Fruit fly (Drosophila melanogaster): Measurements from ENCODE around the gene p24-2.
"Not testable (repeated sequence)": the region's sequence is repeated elsewhere in the genome, so short reads cannot be mapped to it uniquely, and the experiment has no call there.

p24-2 gene

dm6 chr3R:9703273-9703672 lies 10.7 kb upstream of the p24-2 start:
- no peak for TF ChIP-seq pan (optimal IDR thresholded peaks at IDR 0.05)
- TF ChIP-seq EcR (GFP tag; optimal IDR thresholded peaks at IDR 0.05), result no peak
- TF ChIP-seq CG8478 (optimal IDR thresholded peaks at IDR 0.05), result no peak
- TF ChIP-seq usp (GFP tag; optimal IDR thresholded peaks at IDR 0.05), result no peak
- TF ChIP-seq psq (optimal IDR thresholded peaks at IDR 0.05), result no peak
- no peak for TF ChIP-seq Dll (optimal IDR thresholded peaks at IDR 0.05)

- TF ChIP-seq usp (GFP tag; optimal IDR thresholded peaks at IDR 0.05) (no peak), EcR (GFP tag; optimal IDR thresholded peaks at IDR 0.05) (no peak), CG8478 (optimal IDR thresholded peaks at IDR 0.05) (no peak), pan (optimal IDR thresholded peaks at IDR 0.05) (no peak), psq (optimal IDR thresholded peaks at IDR 0.05) (no peak), Dll (optimal IDR thresholded peaks at IDR 0.05) (no peak)
Observed at dm6 chr3R:9702567-9702966, 10.0 kb upstream of the p24-2 start.

- TF ChIP-seq CG8478 (optimal IDR thresholded peaks at IDR 0.05) (no peak), usp (GFP tag; optimal IDR thresholded peaks at IDR 0.05) (no peak), psq (optimal IDR thresholded peaks at IDR 0.05) (no peak), EcR (GFP tag; optimal IDR thresholded peaks at IDR 0.05) (no peak), pan (optimal IDR thresholded peaks at IDR 0.05) (no peak), Dll (optimal IDR thresholded peaks at IDR 0.05) (no peak)
Observed at dm6 chr3R:9701897-9702296, 9.3 kb upstream of the p24-2 start.

dm6 chr3R:9701148-9701703 lies 8.6 kb upstream of the p24-2 start:
- TF ChIP-seq psq (optimal IDR thresholded peaks at IDR 0.05), result no peak

- TF ChIP-seq Dll (optimal IDR thresholded peaks at IDR 0.05) (no peak), pan (optimal IDR thresholded peaks at IDR 0.05) (no peak), EcR (GFP tag; optimal IDR thresholded peaks at IDR 0.05) (no peak), CG8478 (optimal IDR thresholded peaks at IDR 0.05) (no peak), psq (optimal IDR thresholded peaks at IDR 0.05) (no peak), usp (GFP tag; optimal IDR thresholded peaks at IDR 0.05) (no peak)
Observed at dm6 chr3R:9700513-9700912, 7.9 kb upstream of the p24-2 start.

dm6 chr3R:9694999-9695398 lies 2.4 kb upstream of the p24-2 start:
- TF ChIP-seq CG8478 (optimal IDR thresholded peaks at IDR 0.05) (no peak), usp (GFP tag; optimal IDR thresholded peaks at IDR 0.05) (no peak), pan (optimal IDR thresholded peaks at IDR 0.05) (no peak), Dll (optimal IDR thresholded peaks at IDR 0.05) (no peak), EcR (GFP tag; optimal IDR thresholded peaks at IDR 0.05) (no peak), psq (optimal IDR thresholded peaks at IDR 0.05) (no peak)

- TF ChIP-seq CG8478, Dll, psq (optimal IDR thresholded peaks at IDR 0.05): not testable (repeated sequence)
Observed at dm6 chr3R:9685376-9685775, 7.2 kb downstream of the p24-2 start, which contains the start of the genes eca and CG18542. eca (minus strand) TSS chr3R:9685476. CG18542 (plus strand) TSS chr3R:9685760.

dm6 chr3R:9684125-9684524 lies 8.5 kb downstream of the p24-2 start, which contains the start of gene CG9444:
CG9444 (minus strand) TSS chr3R:9684264.
- TF ChIP-seq Dll (optimal IDR thresholded peaks at IDR 0.05) (no peak), EcR (GFP tag; optimal IDR thresholded peaks at IDR 0.05) (no peak), usp (GFP tag; optimal IDR thresholded peaks at IDR 0.05) (no peak), CG8478 (optimal IDR thresholded peaks at IDR 0.05) (no peak), pan (optimal IDR thresholded peaks at IDR 0.05) (no peak), psq (optimal IDR thresholded peaks at IDR 0.05) (no peak)

- TF ChIP-seq Dll (optimal IDR thresholded peaks at IDR 0.05) (no peak), psq (optimal IDR thresholded peaks at IDR 0.05) (no peak), EcR (GFP tag; optimal IDR thresholded peaks at IDR 0.05) (no peak), pan (optimal IDR thresholded peaks at IDR 0.05) (no peak), CG8478 (optimal IDR thresholded peaks at IDR 0.05) (no peak), usp (GFP tag; optimal IDR thresholded peaks at IDR 0.05) (no peak)
Observed at dm6 chr3R:9683064-9683682, 9.4 kb downstream of the p24-2 start.

- no peak for TF ChIP-seq usp (GFP tag; optimal IDR thresholded peaks at IDR 0.05)
- no peak for TF ChIP-seq CG8478 (optimal IDR thresholded peaks at IDR 0.05)
- TF ChIP-seq psq (optimal IDR thresholded peaks at IDR 0.05), result no peak
- TF ChIP-seq EcR (GFP tag; optimal IDR thresholded peaks at IDR 0.05), result no peak
- no peak for TF ChIP-seq Dll (optimal IDR thresholded peaks at IDR 0.05)
- no peak for TF ChIP-seq pan (optimal IDR thresholded peaks at IDR 0.05)
Observed at dm6 chr3R:9679746-9680145, 12.8 kb downstream of the p24-2 start, which contains the start of gene nmdyn-D7. nmdyn-D7 (plus strand) TSS chr3R:9679939.

- TF ChIP-seq EcR (GFP tag; optimal IDR thresholded peaks at IDR 0.05), result no peak
- no peak for TF ChIP-seq psq (optimal IDR thresholded peaks at IDR 0.05)
- TF ChIP-seq CG8478 (optimal IDR thresholded peaks at IDR 0.05), result no peak
- TF ChIP-seq pan (optimal IDR thresholded peaks at IDR 0.05), result no peak
- no peak for TF ChIP-seq Dll (optimal IDR thresholded peaks at IDR 0.05)
- no peak for TF ChIP-seq usp (GFP tag; optimal IDR thresholded peaks at IDR 0.05)
Observed at dm6 chr3R:9677734-9678341, 14.8 kb downstream of the p24-2 start, which contains the start of gene p23. p23 (plus strand) TSS chr3R:9677927.

dm6 chr3R:9674968-9675573 lies 17.5 kb downstream of the p24-2 start, which contains the start of gene Nepl12:
Nepl12 (plus strand) TSS chr3R:9675523.
- TF ChIP-seq usp (GFP tag; optimal IDR thresholded peaks at IDR 0.05) (no peak), pan (optimal IDR thresholded peaks at IDR 0.05) (no peak), CG8478 (optimal IDR thresholded peaks at IDR 0.05) (no peak), psq (optimal IDR thresholded peaks at IDR 0.05) (no peak), Dll (optimal IDR thresholded peaks at IDR 0.05) (no peak), EcR (GFP tag; optimal IDR thresholded peaks at IDR 0.05) (no peak)
